Worm (Caenorhabditis elegans) whole organism, young adult: ENCODE results near the gene Y14H12A.2.

Experiments used
- B0261.1 ChIP-seq: sonication (generic microtip); optimal IDR thresholded peaks from 2 replicates; lab custom pipeline; 2016; ENCODE audit warnings: mild to moderate bottlenecking, missing genetic modification characterization, moderate library complexity, missing compliant biosample characterization
- atf-7 ChIP-seq: sonication (generic microtip); optimal IDR thresholded peaks from 2 replicates; lab custom pipeline; 2017; ENCODE audit warnings: mild to moderate bottlenecking, missing genetic modification characterization, missing compliant biosample characterization
- athp-1 ChIP-seq: sonication (generic microtip); optimal IDR thresholded peaks from 2 replicates; lab custom pipeline; 2017; ENCODE audit warnings: mild to moderate bottlenecking, missing genetic modification characterization, missing compliant biosample characterization
- cebp-1 ChIP-seq, 2 experiments: fragments of 200-800 bp in 1 of 2; sonication (Bioruptor generic) in 1 of 2; sonication (generic microtip) in 1 of 2; IDR thresholded peaks in 1 of 2; optimal IDR thresholded peaks in 1 of 2; 2 replicates each; pipeline versions ENCODE4 v1.3.6 to Lab custom; 2017 to 2022; ENCODE audit warnings: missing compliant biosample characterization in 2 of 2, missing genetic modification characterization in 2 of 2, mild to moderate bottlenecking in 1 of 2, missing genetic modification reagents in 1 of 2, moderate library complexity in 1 of 2
- lin-35 ChIP-seq, 3 experiments: fragments of 150-350 bp in 2 of 3; sonication (generic microtip) in 1 of 3; optimal IDR thresholded peaks; 2 replicates each; lab custom pipeline; 2014 to 2018; ENCODE audit warnings: missing biosample characterization in 3 of 3, missing genetic modification characterization in 3 of 3, missing genetic modification reagents in 3 of 3
- lsl-1 ChIP-seq: fragments of 200-800 bp; sonication (Bioruptor generic); optimal IDR thresholded peaks from 2 replicates; lab custom pipeline; 2018; ENCODE audit warnings: mild to moderate bottlenecking, missing genetic modification characterization, moderate library complexity, missing compliant biosample characterization
- pha-4 ChIP-seq: fragments of 150-350 bp; sonication (generic microtip); optimal IDR thresholded peaks from 2 replicates; lab custom pipeline; 2014; ENCODE audit warnings: missing biosample characterization, missing genetic modification reagents, missing genetic modification characterization
- unc-62 ChIP-seq: fragments of 150-350 bp; optimal IDR thresholded peaks from 2 replicates; lab custom pipeline; 2014; ENCODE audit warnings: missing biosample characterization, missing genetic modification reagents, missing genetic modification characterization
- xnd-1 ChIP-seq: sonication (generic microtip); optimal IDR thresholded peaks from 2 replicates; lab custom pipeline; 2016; ENCODE audit warnings: missing genotype, missing genetic modification reagents, missing genetic modification characterization, missing compliant biosample characterization

DNA sequence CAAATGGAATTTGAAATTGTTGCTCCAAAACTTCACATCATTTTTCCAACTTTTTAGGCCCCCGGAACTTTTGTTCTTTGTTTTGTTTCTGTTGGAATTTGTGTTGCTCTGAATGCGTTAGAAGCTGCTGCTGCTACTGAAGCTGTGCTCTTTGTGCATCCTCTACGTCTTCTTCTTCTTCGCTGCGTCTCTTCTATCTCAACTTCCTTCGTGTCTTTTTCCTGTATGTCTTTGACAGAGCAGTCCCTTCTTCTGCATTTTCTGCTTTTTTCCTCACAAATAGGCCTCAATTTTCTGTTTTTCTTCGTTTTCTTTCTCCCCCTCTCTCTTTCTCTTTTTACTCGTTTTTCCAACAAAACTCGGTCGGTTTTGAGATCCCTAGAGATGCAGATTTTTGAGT lies 28.2 kb downstream of the Y14H12A.2 start:
- no peak for TF ChIP-seq lsl-1
- no peak for TF ChIP-seq cebp-1 (GFP tag; IDR thresholded peaks at IDR 0.05; lab: Robert Waterston, UW)
- no peak for TF ChIP-seq cebp-1 (tag; optimal IDR thresholded peaks at IDR 0.05; lab: Kevin White, UChicago)
- no peak for TF ChIP-seq lin-35 (GFP tag; optimal IDR thresholded peaks at IDR 0.05; lab: Kevin White, UChicago)
- no peak for TF ChIP-seq pha-4
- no peak for TF ChIP-seq unc-62 (GFP tag; lab: Kevin White, UChicago)
- TF ChIP-seq athp-1 (tag; lab: Kevin White, UChicago): no peak
- no peak for TF ChIP-seq atf-7 (tag; lab: Kevin White, UChicago)
- TF ChIP-seq B0261.1: no peak
- no peak for TF ChIP-seq xnd-1 (tag; lab: Kevin White, UChicago)
